Worm (Caenorhabditis elegans) whole organism, midembryonic: ENCODE data around the gene srh-204.
"Not testable (repeated sequence)": the region's sequence is repeated elsewhere in the genome, so short reads cannot be mapped to it uniquely, and the experiment has no call there.

Experiments
- T22C8.4 ChIP-seq: fragments of 200-800 bp; sonication (Bioruptor generic); IDR thresholded peaks from 2 replicates; pipeline ENCODE4 v1.3.6; 2022; ENCODE audit warnings: missing genetic modification characterization, missing compliant biosample characterization
- cog-1 ChIP-seq: sonication (generic microtip); optimal IDR thresholded peaks from 2 replicates; lab custom pipeline; 2016; ENCODE audit warnings: missing genetic modification characterization, missing compliant biosample characterization
- flt-1 ChIP-seq: fragments of 200-800 bp; sonication (Bioruptor generic); IDR thresholded peaks from 2 replicates; pipeline ENCODE4 v1.3.6; 2022; ENCODE audit warnings: missing genetic modification characterization, missing compliant biosample characterization
- klf-2 ChIP-seq: fragments of 200-800 bp; sonication (Bioruptor generic); conservative IDR thresholded peaks from 2 replicates; pipeline ENCODE4 v1.3.6; 2022; ENCODE audit warnings: missing genetic modification reagents, missing genetic modification characterization, missing compliant biosample characterization
- tab-1 ChIP-seq: fragments of 200-800 bp; sonication (Bioruptor generic); IDR thresholded peaks from 2 replicates; pipeline ENCODE4 v1.3.6; 2022; ENCODE audit warnings: missing genetic modification characterization, missing compliant biosample characterization
- ztf-23 ChIP-seq: fragments of 200-800 bp; sonication (Bioruptor generic); IDR thresholded peaks from 2 replicates; pipeline ENCODE4 v1.3.6; 2022; ENCODE audit warnings: missing genetic modification reagents, missing genetic modification characterization, missing compliant biosample characterization
- ztf-29 ChIP-seq: fragments of 200-800 bp; sonication (Bioruptor generic); IDR thresholded peaks from 2 replicates; pipeline ENCODE4 v1.3.6; 2022; ENCODE audit warnings: missing genetic modification reagents, missing genetic modification characterization, missing compliant biosample characterization

- TF ChIP-seq cog-1; flt-1 (GFP tag; lab: Robert Waterston, UW); tab-1 (GFP tag; lab: Robert Waterston, UW); ztf-23; klf-2; T22C8.4; ztf-29 (GFP tag; lab: Robert Waterston, UW): not testable (repeated sequence)
Observed at ce11 chrV:4281699-4282098, 41.5 kb upstream of the srh-204 start, which contains the start of gene srt-37.
